Fruit fly (Drosophila melanogaster) whole organism, embryonic: Measurements from ENCODE around the gene CG33191.

Experiments used
- Asciz ChIP-seq: fragments of 200-800 bp; sonication (Bioruptor generic); optimal IDR thresholded peaks from 2 replicates; lab custom pipeline; 2017; ENCODE audit warnings: missing biosample characterization, mild to moderate bottlenecking, missing genetic modification characterization, missing genetic modification reagents
- Awh ChIP-seq: fragments of 200-800 bp; sonication (Bioruptor generic); IDR thresholded peaks from 2 replicates; pipeline ENCODE4, ENCODE4 v1.3.6; 2022; ENCODE audit warnings: missing biosample characterization, missing genetic modification characterization
- BEAF-32 ChIP-seq: fragments of 200-800 bp; sonication (Bioruptor generic); optimal IDR thresholded peaks from 3 replicates; lab custom pipeline; 2017; ENCODE audit warnings: missing biosample characterization, missing genetic modification characterization, mild to moderate bottlenecking, moderate library complexity, missing genetic modification reagents
- Blimp-1 ChIP-seq: fragments of 200-800 bp; sonication (Bioruptor generic); optimal IDR thresholded peaks from 3 replicates; lab custom pipeline; 2018; ENCODE audit warnings: missing biosample characterization, missing genetic modification characterization, mild to moderate bottlenecking, moderate library complexity, missing genetic modification reagents
- C15 ChIP-seq: fragments of 200-800 bp; sonication (Bioruptor generic); IDR thresholded peaks from 3 replicates; pipeline ENCODE4 v1.3.6; 2022; ENCODE audit warnings: missing biosample characterization, missing genetic modification characterization
- CG10147 ChIP-seq: fragments of 200-800 bp; sonication (Bioruptor generic); optimal IDR thresholded peaks from 2 replicates; lab custom pipeline; 2019; ENCODE audit warnings: missing biosample characterization, mild to moderate bottlenecking, missing genetic modification characterization, moderate library complexity
- CG10274 ChIP-seq: fragments of 200-800 bp; sonication (Bioruptor generic); optimal IDR thresholded peaks from 3 replicates; lab custom pipeline; 2017; ENCODE audit warnings: missing biosample characterization, mild to moderate bottlenecking, missing genetic modification characterization
- CG10543 ChIP-seq: fragments of 200-800 bp; sonication (Bioruptor generic); optimal IDR thresholded peaks from 3 replicates; lab custom pipeline; 2017; ENCODE audit warnings: missing biosample characterization, mild to moderate bottlenecking, missing genetic modification characterization, moderate library complexity
- CG11504 ChIP-seq: fragments of 200-800 bp; sonication (Bioruptor generic); optimal IDR thresholded peaks from 3 replicates; lab custom pipeline; 2019; ENCODE audit warnings: missing biosample characterization, mild to moderate bottlenecking, missing genetic modification characterization, moderate library complexity
- CG11723 ChIP-seq: fragments of 200-800 bp; sonication (Bioruptor generic); optimal IDR thresholded peaks from 2 replicates; lab custom pipeline; 2017; ENCODE audit warnings: missing biosample characterization, mild to moderate bottlenecking, missing genetic modification characterization
- CG12155 ChIP-seq: fragments of 200-800 bp; sonication (Bioruptor generic); optimal IDR thresholded peaks from 3 replicates; lab custom pipeline; 2016; ENCODE audit warnings: missing biosample characterization, missing genetic modification characterization
- CG12219 ChIP-seq: fragments of 200-800 bp; sonication (Bioruptor generic); optimal IDR thresholded peaks from 3 replicates; lab custom pipeline; 2018; ENCODE audit warnings: missing biosample characterization, mild to moderate bottlenecking, missing genetic modification characterization
- CG15479 ChIP-seq: fragments of 200-800 bp; sonication (Bioruptor generic); optimal IDR thresholded peaks from 3 replicates; lab custom pipeline; 2019; ENCODE audit warnings: missing biosample characterization, mild to moderate bottlenecking, missing genetic modification characterization, moderate library complexity
- CG17186 ChIP-seq: fragments of 200-800 bp; sonication (Bioruptor generic); optimal IDR thresholded peaks from 3 replicates; lab custom pipeline; 2017; ENCODE audit warnings: missing biosample characterization, missing genetic modification reagents, missing genetic modification characterization
- CG18619 ChIP-seq: fragments of 200-800 bp; sonication (Bioruptor generic); optimal IDR thresholded peaks from 3 replicates; lab custom pipeline; 2017; ENCODE audit warnings: missing biosample characterization, mild to moderate bottlenecking, missing genetic modification characterization
- CG31224 ChIP-seq: fragments of 200-800 bp; sonication (Bioruptor generic); IDR thresholded peaks from 2 replicates; pipeline ENCODE4 v1.3.6; 2022; ENCODE audit warnings: missing biosample characterization, missing genetic modification characterization
- CG31388 ChIP-seq: fragments of 200-800 bp; sonication (Bioruptor generic); optimal IDR thresholded peaks from 2 replicates; lab custom pipeline; 2016; ENCODE audit warnings: missing biosample characterization, missing genetic modification characterization
- CG34376 ChIP-seq: fragments of 200-800 bp; sonication (Bioruptor generic); optimal IDR thresholded peaks from 2 replicates; lab custom pipeline; 2018; ENCODE audit warnings: missing biosample characterization, mild to moderate bottlenecking, missing genetic modification characterization
- CG42726 ChIP-seq: fragments of 200-800 bp; sonication (Bioruptor generic); IDR thresholded peaks from 2 replicates; pipeline ENCODE4 v1.3.6; 2022; ENCODE audit warnings: missing biosample characterization, missing genetic modification characterization; ENCODE audit not compliant: partially characterized antibody
- CG4328 ChIP-seq: fragments of 200-800 bp; sonication (Bioruptor generic); optimal IDR thresholded peaks from 3 replicates; lab custom pipeline; 2017; ENCODE audit warnings: missing biosample characterization, missing genetic modification reagents, missing genetic modification characterization
- CG6791 ChIP-seq: fragments of 200-800 bp; sonication (Bioruptor generic); IDR thresholded peaks from 3 replicates; pipeline ENCODE4 v1.3.6; 2022; ENCODE audit warnings: missing biosample characterization, missing genetic modification characterization; ENCODE audit not compliant: partially characterized antibody
- Dp ChIP-seq: fragments of 200-800 bp; sonication (Bioruptor generic); optimal IDR thresholded peaks from 2 replicates; lab custom pipeline; 2018; ENCODE audit warnings: missing biosample characterization, mild to moderate bottlenecking, missing genetic modification characterization, moderate library complexity
- E2f2 ChIP-seq: fragments of 200-800 bp; sonication (Bioruptor generic); IDR thresholded peaks from 2 replicates; pipeline ENCODE4 v1.3.6; 2022; ENCODE audit warnings: missing biosample characterization, missing genetic modification characterization
- H2.0 ChIP-seq: fragments of 200-800 bp; sonication (Bioruptor generic); IDR thresholded peaks from 2 replicates; pipeline ENCODE4 v1.3.6; 2022; ENCODE audit warnings: missing biosample characterization, missing genetic modification characterization
- HLH3B ChIP-seq: fragments of 200-800 bp; sonication (Bioruptor generic); IDR thresholded peaks from 2 replicates; pipeline ENCODE4 v1.3.6; 2022; ENCODE audit warnings: missing biosample characterization, missing genetic modification characterization
- MTF-1 ChIP-seq: fragments of 200-800 bp; sonication (Bioruptor generic); optimal IDR thresholded peaks from 2 replicates; lab custom pipeline; 2018; ENCODE audit warnings: missing biosample characterization, mild to moderate bottlenecking, missing genetic modification characterization, borderline replicate concordance
- Oli ChIP-seq: fragments of 200-800 bp; sonication (Bioruptor generic); optimal IDR thresholded peaks from 2 replicates; lab custom pipeline; 2018; ENCODE audit warnings: missing biosample characterization, mild to moderate bottlenecking, missing genetic modification characterization, moderate library complexity
- Pdp1 ChIP-seq, 2 experiments: fragments of 200-800 bp; sonication (Bioruptor generic); optimal IDR thresholded peaks; 3 replicates each; lab custom pipeline; 2016; ENCODE audit warnings: missing biosample characterization in 2 of 2, missing genetic modification characterization in 2 of 2, mild to moderate bottlenecking in 1 of 2, moderate library complexity in 1 of 2
- Tbp ChIP-seq: fragments of >200 bp; optimal IDR thresholded peaks from 2 replicates; lab custom pipeline; 2018; ENCODE audit warnings: missing biosample characterization, missing genetic modification characterization
- chinmo ChIP-seq: fragments of 200-800 bp; sonication (Bioruptor generic); IDR thresholded peaks from 4 replicates; pipeline ENCODE4 v1.3.6; 2022; ENCODE audit warnings: missing biosample characterization, missing genetic modification characterization; ENCODE audit not compliant: partially characterized antibody
- crol ChIP-seq: fragments of 200-800 bp; sonication (Bioruptor generic); IDR thresholded peaks from 2 replicates; pipeline ENCODE4 v1.3.6; 2022; ENCODE audit warnings: missing biosample characterization, missing genetic modification characterization
- crp ChIP-seq, 2 experiments: fragments of 200-800 bp; sonication (Bioruptor generic); optimal IDR thresholded peaks; 2 replicates in 1 of 2; 3 replicates in 1 of 2; lab custom pipeline; 2017; ENCODE audit warnings: missing biosample characterization in 2 of 2, missing genetic modification characterization in 2 of 2, mild to moderate bottlenecking in 1 of 2, moderate library complexity in 1 of 2
- dm ChIP-seq: fragments of 200-800 bp; sonication (Bioruptor generic); optimal IDR thresholded peaks from 3 replicates; lab custom pipeline; 2016; ENCODE audit warnings: missing biosample characterization, missing genetic modification characterization
- dmrt99B ChIP-seq: fragments of 200-800 bp; sonication (Bioruptor generic); optimal IDR thresholded peaks from 2 replicates; lab custom pipeline; 2018; ENCODE audit warnings: missing biosample characterization, mild to moderate bottlenecking, missing genetic modification characterization, moderate library complexity
- en ChIP-seq: fragments of 200-800 bp; sonication (Bioruptor generic); optimal IDR thresholded peaks from 2 replicates; lab custom pipeline; 2016; ENCODE audit warnings: missing biosample characterization, missing genetic modification characterization
- eve ChIP-seq, 2 experiments: fragments of >200 bp; optimal IDR thresholded peaks; 2 replicates each; lab custom pipeline; 2017; ENCODE audit warnings: missing biosample characterization in 2 of 2, missing genetic modification characterization in 2 of 2
- gcm2 ChIP-seq: fragments of 200-800 bp; sonication (Bioruptor generic); optimal IDR thresholded peaks from 2 replicates; lab custom pipeline; 2016; ENCODE audit warnings: missing biosample characterization, missing genetic modification characterization
- kah ChIP-seq: fragments of 200-800 bp; sonication (Bioruptor generic); optimal IDR thresholded peaks from 2 replicates; lab custom pipeline; 2018; ENCODE audit warnings: missing biosample characterization, mild to moderate bottlenecking, missing genetic modification characterization
- mam ChIP-seq: fragments of 200-800 bp; sonication (Bioruptor generic); optimal IDR thresholded peaks from 3 replicates; lab custom pipeline; 2016; ENCODE audit warnings: missing biosample characterization, missing genetic modification characterization
- mld ChIP-seq: fragments of 200-800 bp; sonication (Bioruptor generic); IDR thresholded peaks from 3 replicates; pipeline ENCODE4 v1.3.6; 2022; ENCODE audit warnings: missing biosample characterization, missing genetic modification characterization; ENCODE audit not compliant: partially characterized antibody
- oc ChIP-seq: fragments of 200-800 bp; sonication (Bioruptor generic); optimal IDR thresholded peaks from 2 replicates; lab custom pipeline; 2018; ENCODE audit warnings: missing biosample characterization, mild to moderate bottlenecking, missing genetic modification characterization, moderate library complexity
- otp ChIP-seq: fragments of 200-800 bp; sonication (Bioruptor generic); IDR thresholded peaks from 3 replicates; pipeline ENCODE4, ENCODE4 v1.3.6; 2022; ENCODE audit warnings: missing biosample characterization, missing genetic modification characterization
- pb ChIP-seq: fragments of 200-800 bp; sonication (Bioruptor generic); optimal IDR thresholded peaks from 3 replicates; lab custom pipeline; 2016; ENCODE audit warnings: missing biosample characterization, missing genetic modification characterization
- ranshi ChIP-seq: fragments of 200-800 bp; sonication (Bioruptor generic); IDR thresholded peaks from 2 replicates; pipeline ENCODE4 v1.3.6; 2022; ENCODE audit warnings: missing biosample characterization, missing genetic modification characterization
- schlank ChIP-seq: fragments of 200-800 bp; sonication (Bioruptor generic); optimal IDR thresholded peaks from 2 replicates; lab custom pipeline; 2018; ENCODE audit warnings: missing biosample characterization, mild to moderate bottlenecking, missing genetic modification characterization
- sens-2 ChIP-seq: fragments of 200-800 bp; sonication (Bioruptor generic); IDR thresholded peaks from 2 replicates; pipeline ENCODE4 v1.3.6; 2022; ENCODE audit warnings: missing biosample characterization, missing genetic modification characterization
- slp2 ChIP-seq: fragments of 200-800 bp; sonication (Bioruptor generic); optimal IDR thresholded peaks from 2 replicates; lab custom pipeline; 2016; ENCODE audit warnings: missing biosample characterization, missing genetic modification characterization
- sqz ChIP-seq: fragments of 200-800 bp; sonication (Bioruptor generic); optimal IDR thresholded peaks from 3 replicates; lab custom pipeline; 2018; ENCODE audit warnings: missing biosample characterization, mild to moderate bottlenecking, missing genetic modification characterization
- vvl ChIP-seq: fragments of 200-800 bp; sonication (Bioruptor generic); IDR thresholded peaks from 2 replicates; pipeline ENCODE4 v1.3.6; 2022; ENCODE audit warnings: missing biosample characterization, missing genetic modification characterization

CG33191 gene

DNA sequence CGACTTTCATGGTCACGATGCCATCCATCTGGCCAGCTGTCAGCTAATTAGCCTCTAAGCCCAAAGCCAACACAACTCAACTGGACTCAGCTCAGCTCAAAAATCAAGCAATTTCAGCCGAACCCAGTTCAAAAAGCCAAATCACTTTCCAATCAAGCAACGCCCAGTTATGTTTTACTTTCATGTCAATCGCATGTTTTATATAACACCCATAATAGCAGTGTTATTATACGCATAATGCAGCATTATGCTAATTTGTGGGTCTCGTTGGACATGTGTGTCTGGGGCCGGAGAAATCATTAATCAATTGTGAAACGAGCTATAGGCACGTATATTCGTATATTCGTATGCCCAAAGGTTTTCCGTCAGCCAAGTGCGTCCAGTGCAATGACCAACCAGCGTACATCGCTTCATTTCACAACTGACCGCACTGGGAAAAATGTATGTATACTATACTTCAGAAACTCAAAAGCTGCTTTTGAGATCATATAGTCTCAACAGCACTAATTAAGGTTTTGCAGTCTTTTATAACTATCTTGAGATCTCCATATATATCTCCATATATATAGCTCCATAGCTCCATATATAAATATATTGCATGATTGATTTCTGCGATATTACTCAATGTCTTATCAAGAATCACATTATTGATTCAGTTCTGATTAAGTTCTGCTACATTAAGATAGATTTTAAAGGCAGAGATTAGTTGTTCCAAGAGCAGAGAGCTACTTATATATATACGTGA, 8.0 kb upstream of the CG33191 start (continued):
- TF ChIP-seq BEAF-32 (no peak), Oli (tag; lab: Kevin White, UChicago) (no peak), Pdp1 (GFP tag; optimal IDR thresholded peaks at IDR 0.05; lab: Kevin White, UChicago) (peak in 1 of 2 experiments; percentile 58), CG12155 (GFP tag; lab: Kevin White, UChicago) (no peak), CG10543 (no peak), mam (GFP tag; lab: Kevin White, UChicago) (no peak), CG17186 (no peak), ranshi (GFP tag; lab: Robert Waterston, UW) (no peak), CG31388 (no peak), HLH3B (no peak), C15 (GFP tag; lab: Robert Waterston, UW) (no peak), Asciz (GFP tag; lab: Kevin White, UChicago) (peak; percentile 9), oc (tag; lab: Kevin White, UChicago) (peak; percentile 59), vvl (GFP tag; lab: Robert Waterston, UW) (peak; percentile 64; the same call in 1 of the 2 replicates), CG31224 (GFP tag; lab: Robert Waterston, UW) (no peak), CG6791 (no peak), E2f2 (GFP tag; lab: Robert Waterston, UW) (no peak), eve (GFP tag; optimal IDR thresholded peaks at IDR 0.05; lab: Kevin White, UChicago) (no peak), gcm2 (no peak), otp (no peak), CG34376 (no peak), CG15479 (GFP tag; lab: Kevin White, UChicago) (no peak), chinmo (no peak), CG10147 (no peak), CG12219 (GFP tag; lab: Kevin White, UChicago) (no peak), mld (GFP tag; lab: Robert Waterston, UW) (no peak), CG4328 (no peak), pb (GFP tag; lab: Kevin White, UChicago) (no peak), kah (GFP tag; lab: Kevin White, UChicago) (no peak), CG42726 (GFP tag; lab: Robert Waterston, UW) (no peak), crp (GFP tag; optimal IDR thresholded peaks at IDR 0.05; lab: Kevin White, UChicago) (no peak), CG11723 (GFP tag; lab: Kevin White, UChicago) (no peak), dm (GFP tag; lab: Kevin White, UChicago) (no peak), Blimp-1 (peak; percentile 64), sqz (no peak), crol (GFP tag; lab: Robert Waterston, UW) (no peak), Dp (no peak), dmrt99B (tag; lab: Kevin White, UChicago) (peak; percentile 30), Tbp (GFP tag; lab: Kevin White, UChicago) (no peak), Awh (GFP tag; lab: Robert Waterston, UW) (0 out of 2 replicates have a peak, but pooled peaks have one; percentile 22), CG18619 (no peak), sens-2 (no peak), CG11504 (tag; lab: Kevin White, UChicago) (peak; percentile 57), MTF-1 (GFP tag; lab: Kevin White, UChicago) (no peak), schlank (no peak), slp2 (no peak), en (GFP tag; lab: Kevin White, UChicago) (no peak), H2.0 (GFP tag; lab: Robert Waterston, UW) (no peak), CG10274 (GFP tag; lab: Kevin White, UChicago) (no peak)
